Fruit fly (Drosophila melanogaster): ENCODE data around the gene CG2209.

The CG2209 gene

DNA sequence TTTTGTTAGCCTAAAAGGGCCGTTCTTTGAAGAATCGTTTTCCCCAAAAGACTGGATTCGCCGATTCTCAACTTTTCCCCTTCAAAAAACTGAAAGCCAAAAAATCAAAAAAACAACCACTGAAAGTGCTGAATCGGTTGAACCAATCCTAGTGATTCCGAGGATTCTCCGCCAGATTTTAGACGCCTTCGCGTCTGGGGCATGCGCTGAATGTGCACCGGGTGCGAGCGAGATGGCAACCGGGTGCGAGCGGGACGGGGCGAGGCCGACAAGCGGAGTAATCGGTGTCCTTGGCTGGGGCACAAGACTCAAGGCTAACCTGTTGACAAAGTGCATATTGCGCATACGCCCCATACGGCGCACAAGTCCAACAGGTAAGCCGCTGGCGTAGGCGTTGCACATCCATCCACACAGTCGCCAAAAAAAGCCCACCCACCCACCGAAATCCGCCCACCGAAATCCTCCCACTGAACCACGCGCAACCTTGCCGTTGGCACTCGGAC, 35.0 kb upstream of the CG2209 start:
- TF ChIP-seq Deaf1 (tag; optimal IDR thresholded peaks at IDR 0.05), result peak; percentile 54
- TF ChIP-seq org-1 (GFP tag; optimal IDR thresholded peaks at IDR 0.05), result no peak
- TF ChIP-seq Nf-YC (tag; optimal IDR thresholded peaks at IDR 0.05), result peak; percentile 95
- TF ChIP-seq scrt (GFP tag; optimal IDR thresholded peaks at IDR 0.05), result peak; percentile 92
- peak; percentile 3 for TF ChIP-seq ewg (GFP tag; optimal IDR thresholded peaks at IDR 0.05)
- peak; percentile 22 for TF ChIP-seq CG1832 (GFP tag; optimal IDR thresholded peaks at IDR 0.05)
- TF ChIP-seq cas (GFP tag; IDR thresholded peaks at IDR 0.05), result no peak
- peak; percentile 88 for TF ChIP-seq Nf-YB (GFP tag; optimal IDR thresholded peaks at IDR 0.05)

DNA sequence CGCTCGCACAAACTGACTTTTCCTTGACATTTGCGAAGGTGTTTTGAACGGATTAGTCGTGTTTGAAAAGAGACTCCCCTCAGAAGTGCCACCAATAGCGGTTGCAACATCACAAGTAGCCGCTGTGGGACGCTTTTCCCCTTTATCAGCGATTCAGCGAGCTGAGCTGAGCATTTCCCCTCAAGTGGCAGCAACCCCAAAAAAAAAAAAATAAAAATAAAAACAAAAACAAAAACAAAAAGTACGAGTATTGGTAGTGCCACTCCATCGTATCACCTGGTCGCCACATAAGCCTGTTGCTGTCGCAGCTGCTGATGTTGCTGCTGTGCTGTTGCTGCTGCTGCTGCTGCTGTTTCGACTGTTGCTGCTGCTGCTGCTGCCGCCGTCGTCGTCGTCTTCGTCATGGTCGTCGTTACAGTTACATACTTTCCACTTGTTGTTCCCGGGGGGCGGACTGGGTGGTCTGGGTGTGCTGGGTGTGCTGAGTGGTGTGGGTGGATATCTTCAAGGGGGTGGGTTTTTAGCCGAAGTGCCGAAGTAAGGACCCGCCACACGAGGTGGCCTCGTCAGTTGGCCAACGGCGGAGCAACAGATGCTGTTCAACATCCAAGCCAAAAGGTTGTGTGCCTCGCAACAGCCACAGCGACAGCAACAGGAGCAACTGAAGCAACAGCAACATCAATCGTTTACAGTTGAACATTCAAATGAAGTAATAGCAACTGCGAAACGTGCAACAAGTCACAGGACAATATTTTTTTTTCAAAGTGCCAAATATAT, 33.8 kb upstream of the CG2209 start, which contains the start of gene rsh:
Gene rsh, plus strand, starts transcription at position 591 of the 777 bp plus-strand sequence.
- peak; percentile 16 for TF ChIP-seq Ets65A (GFP tag)
- TF ChIP-seq chif (GFP tag; optimal IDR thresholded peaks at IDR 0.05), result no peak
- TF ChIP-seq CG18599 (GFP tag; optimal IDR thresholded peaks at IDR 0.05), result peak; percentile 9
- no peak for TF ChIP-seq crp (GFP tag; optimal IDR thresholded peaks at IDR 0.05)
- TF ChIP-seq sc (optimal IDR thresholded peaks at IDR 0.05), result no peak
- TF ChIP-seq sc (GFP tag; optimal IDR thresholded peaks at IDR 0.05), result no peak
- no peak for TF ChIP-seq HLH3B (GFP tag; IDR thresholded peaks at IDR 0.05)
- peak; percentile 58 for TF ChIP-seq Nf-YC (tag; optimal IDR thresholded peaks at IDR 0.05)
- TF ChIP-seq CG11504 (tag; optimal IDR thresholded peaks at IDR 0.05), result peak; percentile 30
- TF ChIP-seq gsb (GFP tag; IDR thresholded peaks at IDR 0.05), result no peak
- TF ChIP-seq abd-A (tag; optimal IDR thresholded peaks at IDR 0.05), result peak; percentile 59
- peak; percentile 98 for TF ChIP-seq scrt (GFP tag; optimal IDR thresholded peaks at IDR 0.05)
- no peak for TF ChIP-seq hkb (optimal IDR thresholded peaks at IDR 0.05)
- no peak for TF ChIP-seq hkb (GFP tag; IDR thresholded peaks at IDR 0.05)
- peak; percentile 84 for TF ChIP-seq Adf1 (GFP tag; IDR thresholded peaks at IDR 0.05)
- TF ChIP-seq Deaf1 (tag; optimal IDR thresholded peaks at IDR 0.05), result peak; percentile 91

dm6 chrX:13004779-13005178, 17.2 kb upstream of the CG2209 start, which contains the start of gene CG15719:
Gene CG15719 (minus strand): TSS chrX:13004879.
- TF ChIP-seq vfl (GFP tag; optimal IDR thresholded peaks at IDR 0.05) (no peak), ara (GFP tag; IDR thresholded peaks at IDR 0.05) (no peak), dpn (GFP tag; optimal IDR thresholded peaks at IDR 0.05) (no peak), MTF-1 (GFP tag; optimal IDR thresholded peaks at IDR 0.05; ENCODE audit: borderline replicate concordance) (no peak), schlank (tag; optimal IDR thresholded peaks at IDR 0.05) (no peak), Six4 (GFP tag; optimal IDR thresholded peaks at IDR 0.05) (no peak), Blimp-1 (GFP tag; optimal IDR thresholded peaks at IDR 0.05) (no peak), CG34422 (GFP tag; IDR thresholded peaks at IDR 0.05) (no peak), CG2202 (tag; optimal IDR thresholded peaks at IDR 0.05) (no peak), so (GFP tag; IDR thresholded peaks at IDR 0.05) (no peak), CG33557 (GFP tag; optimal IDR thresholded peaks at IDR 0.05) (no peak), toy (GFP tag; IDR thresholded peaks at IDR 0.05) (no peak), CG18764 (GFP tag; optimal IDR thresholded peaks at IDR 0.05) (no peak), CG18262 (tag; optimal IDR thresholded peaks at IDR 0.05) (no peak), CG7357 (GFP tag; IDR thresholded peaks at IDR 0.05) (no peak), Atf6 (GFP tag; IDR thresholded peaks at IDR 0.05) (no peak), CG10565 (GFP tag; optimal IDR thresholded peaks at IDR 0.05) (no peak)

Data from whole organism, embryonic.